Worm (Caenorhabditis elegans) whole organism, young adult: ENCODE data around the gene pkhm-2.

Experiments used
- Y53G8AR.9 ChIP-seq: fragments of 200-800 bp; sonication (Bioruptor generic); conservative IDR thresholded peaks from 2 replicates; pipeline ENCODE4 v1.3.6; 2022; ENCODE audit warnings: missing genetic modification reagents, missing genetic modification characterization, missing compliant biosample characterization
- aptf-2 ChIP-seq: fragments of 200-800 bp; sonication (Bioruptor generic); conservative IDR thresholded peaks from 2 replicates; pipeline ENCODE4 v1.3.6; 2022; ENCODE audit warnings: missing genetic modification reagents, missing genetic modification characterization, missing compliant biosample characterization
- ceh-79 ChIP-seq: sonication (generic microtip); optimal IDR thresholded peaks from 2 replicates; lab custom pipeline; 2017; ENCODE audit warnings: mild to moderate bottlenecking, missing genetic modification characterization, missing compliant biosample characterization
- dox-1 ChIP-seq: fragments of 200-800 bp; sonication (Bioruptor generic); IDR thresholded peaks from 2 replicates; pipeline ENCODE4 v1.3.6; 2022; ENCODE audit warnings: missing genetic modification reagents, missing genetic modification characterization, missing compliant biosample characterization
- dpl-1 ChIP-seq: fragments of 150-350 bp; optimal IDR thresholded peaks from 2 replicates; lab custom pipeline; 2014; ENCODE audit warnings: missing biosample characterization, missing genetic modification reagents, missing genetic modification characterization
- egl-18 ChIP-seq: fragments of 200-800 bp; sonication (Bioruptor generic); IDR thresholded peaks from 2 replicates; pipeline ENCODE4 v1.3.6; 2022; ENCODE audit warnings: missing genetic modification reagents, missing genetic modification characterization, missing compliant biosample characterization
- unc-62 ChIP-seq: fragments of 150-350 bp; optimal IDR thresholded peaks from 2 replicates; lab custom pipeline; 2014; ENCODE audit warnings: missing biosample characterization, missing genetic modification reagents, missing genetic modification characterization

DNA sequence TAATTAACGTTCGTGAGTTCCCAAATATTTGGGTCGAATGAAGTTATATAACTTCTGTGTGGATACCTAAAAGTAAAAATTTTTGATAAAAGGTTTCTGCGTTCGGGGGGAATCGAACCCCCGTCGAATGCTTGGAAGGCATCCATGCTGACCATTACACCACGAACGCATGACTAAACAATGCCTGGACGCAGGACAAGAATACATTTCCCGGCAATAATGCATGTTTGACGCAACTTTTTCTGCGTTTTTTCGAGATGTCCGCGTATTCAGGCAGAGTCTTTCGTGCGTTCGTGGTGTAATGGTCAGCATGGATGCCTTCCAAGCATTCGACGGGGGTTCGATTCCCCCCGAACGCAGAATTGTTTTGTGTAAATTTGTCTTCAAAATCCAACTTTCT lies 19.5 kb upstream of the pkhm-2 start:
- TF ChIP-seq dpl-1, result peak; percentile 22
- peak; percentile 75; the same call in 1 of the 2 replicates for TF ChIP-seq Y53G8AR.9
- peak; percentile 51; the same call in 1 of the 2 replicates for TF ChIP-seq egl-18 (GFP tag; lab: Robert Waterston, UW)
- no peak; the same call in 1 of the 2 replicates for TF ChIP-seq dox-1 (GFP tag; lab: Robert Waterston, UW)
- TF ChIP-seq aptf-2, result peak; percentile 71
- TF ChIP-seq ceh-79 (tag; lab: Kevin White, UChicago), result no peak
- no peak for TF ChIP-seq unc-62 (GFP tag; lab: Kevin White, UChicago)
